Fruit fly (Drosophila melanogaster): Measurements from ENCODE around the gene Cox17.
A peak's percentile ranks its signal among the peaks of the same experiment; 100 is the strongest.

Gene Cox17

DNA sequence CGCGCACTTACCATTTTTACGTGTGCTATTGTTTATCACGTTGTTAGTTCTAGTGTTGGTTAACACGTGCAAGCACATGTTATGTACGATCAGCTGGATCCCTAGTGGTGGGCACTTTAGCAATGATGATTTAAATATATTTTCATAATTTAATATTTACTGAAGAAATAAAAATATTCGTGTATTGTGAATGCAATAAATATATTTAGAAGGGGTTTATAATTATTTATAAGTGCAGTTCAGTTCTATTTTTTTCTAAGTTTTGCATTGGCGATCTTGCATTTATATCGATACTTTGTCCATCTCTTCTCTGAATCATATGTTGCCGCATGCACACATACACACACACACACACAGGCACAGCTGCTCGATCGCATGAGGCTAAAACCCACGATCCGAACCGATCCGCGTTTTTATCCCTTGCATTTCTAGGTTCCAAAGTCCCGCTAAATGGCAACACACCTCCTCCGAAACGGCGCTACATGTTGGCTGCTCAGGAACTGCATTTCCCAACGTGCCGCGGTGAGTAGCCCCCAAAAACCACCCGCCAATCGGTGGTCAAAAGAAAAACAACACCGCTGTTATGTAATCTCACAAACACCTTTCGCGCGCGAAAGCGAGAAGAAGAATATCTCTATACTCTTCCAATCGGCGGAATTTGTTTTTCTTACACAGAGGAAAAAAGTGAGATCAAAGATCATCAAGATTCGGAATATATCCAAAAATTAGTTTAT is 1.4 kb upstream of the Cox17 start, which contains the start of the genes CG15027 and Dbct (continued):
- TF ChIP-seq CG14050 (GFP tag; IDR thresholded peaks at IDR 0.05) (peak; percentile 22; the same call in 1 of the 3 replicates), CG4282 (GFP tag; optimal IDR thresholded peaks at IDR 0.05) (no peak), CG7963 (GFP tag; IDR thresholded peaks at IDR 0.05; ENCODE audit: partially characterized antibody) (no peak), zen2 (GFP tag; IDR thresholded peaks at IDR 0.05; ENCODE audit: partially characterized antibody) (no peak; the same call in 2 of the 3 replicates), CG18476 (GFP tag; optimal IDR thresholded peaks at IDR 0.05) (no peak), Bteb2 (GFP tag; optimal IDR thresholded peaks at IDR 0.05) (no peak), Sin3A (optimal IDR thresholded peaks at IDR 0.05) (peak; percentile 17), CG9876 (GFP tag; optimal IDR thresholded peaks at IDR 0.05) (no peak), ato (GFP tag; IDR thresholded peaks at IDR 0.05; ENCODE audit: partially characterized antibody) (0 out of 2 replicates have a peak, but pooled peaks have one; percentile 24), CG16815 (GFP tag; optimal IDR thresholded peaks at IDR 0.05) (peak; percentile 51), Usf (GFP tag; optimal IDR thresholded peaks at IDR 0.05) (no peak), ftz-f1 (GFP tag; optimal IDR thresholded peaks at IDR 0.05) (no peak), Neu2 (GFP tag; optimal IDR thresholded peaks at IDR 0.05; ENCODE audit: borderline replicate concordance) (no peak), Poxn (GFP tag; IDR thresholded peaks at IDR 0.05) (0 out of 2 replicates have a peak, but pooled peaks have one; percentile 20), br (optimal IDR thresholded peaks at IDR 0.05) (no peak), zfh1 (GFP tag; IDR thresholded peaks at IDR 0.05) (peak; percentile 73), CG3838 (GFP tag; optimal IDR thresholded peaks at IDR 0.05) (no peak), fd102C (GFP tag; optimal IDR thresholded peaks at IDR 0.05) (no peak), CG12659 (GFP tag; optimal IDR thresholded peaks at IDR 0.05) (peak; percentile 64), Sox102F (GFP tag; optimal IDR thresholded peaks at IDR 0.05) (peak; percentile 65), pros (GFP tag; optimal IDR thresholded peaks at IDR 0.05) (no peak), CG18619 (GFP tag; optimal IDR thresholded peaks at IDR 0.05) (peak; percentile 43), salm (tag; optimal IDR thresholded peaks at IDR 0.05) (no peak), BtbVII (GFP tag; optimal IDR thresholded peaks at IDR 0.05) (no peak), h (optimal IDR thresholded peaks at IDR 0.05) (no peak), Adf1 (GFP tag; IDR thresholded peaks at IDR 0.05) (peak; percentile 29; the same call in 1 of the 2 replicates), twi (tag; optimal IDR thresholded peaks at IDR 0.05) (peak; percentile 75), Dll (GFP tag; IDR thresholded peaks at IDR 0.05; ENCODE audit: partially characterized antibody) (peak; percentile 88), C15 (GFP tag; IDR thresholded peaks at IDR 0.05) (no peak), CG7271 (tag; optimal IDR thresholded peaks at IDR 0.05) (no peak), run (tag; optimal IDR thresholded peaks at IDR 0.05) (no peak), Drgx (GFP tag; IDR thresholded peaks at IDR 0.05) (peak; percentile 30; the same call in 1 of the 2 replicates), nerfin-2 (GFP tag; IDR thresholded peaks at IDR 0.05; ENCODE audit: partially characterized antibody) (no peak), trh (GFP tag; optimal IDR thresholded peaks at IDR 0.05) (no peak), Fer1 (GFP tag; optimal IDR thresholded peaks at IDR 0.05) (peak; percentile 38), CG12236 (GFP tag; optimal IDR thresholded peaks at IDR 0.05) (no peak), CG33557 (GFP tag; optimal IDR thresholded peaks at IDR 0.05) (peak; percentile 67), CG3407 (GFP tag; optimal IDR thresholded peaks at IDR 0.05) (no peak), amos (GFP tag; IDR thresholded peaks at IDR 0.05; ENCODE audit: partially characterized antibody) (peak; percentile 54), eve (GFP tag; optimal IDR thresholded peaks at IDR 0.05) (peak in 1 of 2 experiments; percentile 82), CG11247 (GFP tag; IDR thresholded peaks at IDR 0.05) (peak; percentile 26; the same call in 1 of the 2 replicates), CG11696 (GFP tag; IDR thresholded peaks at IDR 0.05) (0 out of 2 replicates have a peak, but pooled peaks have one; percentile 24), dan (GFP tag; IDR thresholded peaks at IDR 0.05) (no peak), GATAe (GFP tag; conservative IDR thresholded peaks at IDR 0.05) (no peak), CG13287 (GFP tag; IDR thresholded peaks at IDR 0.05; ENCODE audit: partially characterized antibody) (peak; percentile 84), Asciz (GFP tag; optimal IDR thresholded peaks at IDR 0.05) (peak; percentile 17), CG13775 (GFP tag; optimal IDR thresholded peaks at IDR 0.05) (peak; percentile 68), Myb (GFP tag; optimal IDR thresholded peaks at IDR 0.05) (no peak), sob (GFP tag; IDR thresholded peaks at IDR 0.05) (peak; percentile 63), CG12071 (GFP tag; optimal IDR thresholded peaks at IDR 0.05) (no peak)

Measured in whole organism, embryonic.